Worm (Caenorhabditis elegans) whole organism, mixed stage, embryonic: ENCODE measurements around the gene C18B2.2.

ENCODE experiments used
- M03D4.4 ChIP-seq: sonication (generic microtip); optimal IDR thresholded peaks from 2 replicates; lab custom pipeline; 2017; ENCODE audit warnings: mild to moderate bottlenecking, missing genetic modification characterization, missing compliant biosample characterization
- ceh-39 ChIP-seq: fragments of 150-350 bp; optimal IDR thresholded peaks from 2 replicates; lab custom pipeline; 2014; ENCODE audit warnings: missing biosample characterization, missing genetic modification characterization
- ceh-43 ChIP-seq: fragments of 200-800 bp; sonication (Bioruptor generic); optimal IDR thresholded peaks from 2 replicates; lab custom pipeline; 2018; ENCODE audit warnings: mild to moderate bottlenecking, missing genetic modification characterization, moderate library complexity, missing compliant biosample characterization
- ceh-83 ChIP-seq: fragments of 200-800 bp; sonication (Bioruptor generic); optimal IDR thresholded peaks from 2 replicates; lab custom pipeline; 2018; ENCODE audit warnings: mild to moderate bottlenecking, missing genetic modification characterization, missing compliant biosample characterization
- ces-1 ChIP-seq: fragments of 150-350 bp; optimal IDR thresholded peaks from 2 replicates; lab custom pipeline; 2014; ENCODE audit warnings: missing biosample characterization, missing genetic modification reagents, missing genetic modification characterization
- cnd-1 ChIP-seq: fragments of 200-800 bp; sonication (Bioruptor generic); optimal IDR thresholded peaks from 2 replicates; lab custom pipeline; 2018; ENCODE audit warnings: mild to moderate bottlenecking, missing genetic modification characterization, missing compliant biosample characterization
- drap-1 ChIP-seq: fragments of 200-800 bp; sonication (Bioruptor generic); optimal IDR thresholded peaks from 3 replicates; lab custom pipeline; 2018; ENCODE audit warnings: mild to moderate bottlenecking, missing genetic modification characterization, missing compliant biosample characterization
- elt-3 ChIP-seq: fragments of 150-350 bp; optimal IDR thresholded peaks from 2 replicates; lab custom pipeline; 2014; ENCODE audit warnings: missing biosample characterization, missing genetic modification characterization
- ham-2 ChIP-seq: fragments of 200-800 bp; sonication (Bioruptor generic); optimal IDR thresholded peaks from 2 replicates; lab custom pipeline; 2018; ENCODE audit warnings: mild to moderate bottlenecking, missing genetic modification characterization, missing compliant biosample characterization
- hlh-1 ChIP-seq: fragments of 150-350 bp; optimal IDR thresholded peaks from 2 replicates; lab custom pipeline; 2014; ENCODE audit warnings: missing biosample characterization, missing genetic modification reagents, missing genetic modification characterization
- lin-13 ChIP-seq: fragments of 150-350 bp; optimal IDR thresholded peaks from 2 replicates; lab custom pipeline; 2014; ENCODE audit warnings: missing biosample characterization, missing genetic modification characterization
- lin-32 ChIP-seq: fragments of 200-800 bp; sonication (Bioruptor generic); optimal IDR thresholded peaks from 2 replicates; lab custom pipeline; 2018; ENCODE audit warnings: mild to moderate bottlenecking, missing genetic modification characterization, missing compliant biosample characterization
- lsy-2 ChIP-seq: fragments of 150-350 bp; optimal IDR thresholded peaks from 2 replicates; lab custom pipeline; 2014; ENCODE audit warnings: missing biosample characterization, missing genetic modification characterization
- mab-5 ChIP-seq: fragments of 150-350 bp; optimal IDR thresholded peaks from 2 replicates; lab custom pipeline; 2014; ENCODE audit warnings: missing biosample characterization, missing genetic modification characterization
- mep-1 ChIP-seq: fragments of 150-350 bp; optimal IDR thresholded peaks from 2 replicates; lab custom pipeline; 2017; ENCODE audit warnings: missing biosample characterization, missing genetic modification reagents, missing genetic modification characterization, inconsistent platforms
- mls-2 ChIP-seq: sonication (generic microtip); optimal IDR thresholded peaks from 2 replicates; lab custom pipeline; 2016; ENCODE audit warnings: mild to moderate bottlenecking, missing genetic modification characterization, moderate library complexity, missing compliant biosample characterization
- nhr-12 ChIP-seq: fragments of 150-350 bp; optimal IDR thresholded peaks from 2 replicates; lab custom pipeline; 2014; ENCODE audit warnings: missing biosample characterization, missing genetic modification characterization
- nhr-2 ChIP-seq: fragments of 150-350 bp; optimal IDR thresholded peaks from 2 replicates; lab custom pipeline; 2014; ENCODE audit warnings: missing biosample characterization, missing genetic modification characterization
- nhr-237 ChIP-seq: fragments of 150-350 bp; optimal IDR thresholded peaks from 2 replicates; lab custom pipeline; 2014; ENCODE audit warnings: missing biosample characterization, missing genetic modification characterization
- nhr-76 ChIP-seq: sonication (generic microtip); optimal IDR thresholded peaks from 2 replicates; lab custom pipeline; 2017; ENCODE audit warnings: missing biosample characterization, missing genetic modification characterization
- pha-4 ChIP-seq: fragments of 150-350 bp; optimal IDR thresholded peaks from 2 replicates; lab custom pipeline; 2018; ENCODE audit warnings: missing biosample characterization, missing genetic modification reagents, missing genetic modification characterization
- sem-2 ChIP-seq: fragments of 200-800 bp; sonication (Bioruptor generic); optimal IDR thresholded peaks from 2 replicates; lab custom pipeline; 2018; ENCODE audit warnings: mild to moderate bottlenecking, missing genetic modification characterization, missing compliant biosample characterization
- snpc-4 ChIP-seq: fragments of 150-350 bp; optimal IDR thresholded peaks from 2 replicates; lab custom pipeline; 2014; ENCODE audit warnings: missing biosample characterization, missing genetic modification characterization
- sptf-1 ChIP-seq: sonication (generic microtip); optimal IDR thresholded peaks from 2 replicates; lab custom pipeline; 2017; ENCODE audit warnings: mild to moderate bottlenecking, missing genetic modification characterization, moderate library complexity, missing compliant biosample characterization
- tbx-8 ChIP-seq: fragments of 200-800 bp; sonication (Bioruptor generic); optimal IDR thresholded peaks from 2 replicates; lab custom pipeline; 2018; ENCODE audit warnings: mild to moderate bottlenecking, missing genetic modification characterization, moderate library complexity, missing compliant biosample characterization
- unc-120 ChIP-seq: sonication (generic microtip); optimal IDR thresholded peaks from 2 replicates; lab custom pipeline; 2017; ENCODE audit warnings: missing genetic modification characterization, missing compliant biosample characterization; ENCODE audit not compliant: poor library complexity, severe bottlenecking
- unc-62 ChIP-seq: fragments of 150-350 bp; optimal IDR thresholded peaks from 2 replicates; lab custom pipeline; 2014; ENCODE audit warnings: missing biosample characterization, missing genetic modification reagents, missing genetic modification characterization
- zip-8 ChIP-seq: fragments of 150-350 bp; optimal IDR thresholded peaks from 2 replicates; lab custom pipeline; 2014; ENCODE audit warnings: missing biosample characterization, missing genetic modification characterization
- ztf-11 ChIP-seq: fragments of 150-350 bp; optimal IDR thresholded peaks from 2 replicates; lab custom pipeline; 2014; ENCODE audit warnings: missing biosample characterization, missing genetic modification characterization

Gene C18B2.2

ce11 chrX:3599860-3600259, 23.4 kb upstream of the C18B2.2 start:
- TF ChIP-seq lin-32 (GFP tag; lab: Kevin White, UChicago) (no peak), sem-2 (GFP tag; lab: Kevin White, UChicago) (no peak), nhr-237 (tag; lab: Kevin White, UChicago) (no peak), ztf-11 (tag; lab: Kevin White, UChicago) (no peak), unc-120 (tag; lab: Kevin White, UChicago) (peak; percentile 8), cnd-1 (tag; lab: Kevin White, UChicago) (no peak), hlh-1 (tag; lab: Kevin White, UChicago) (peak; percentile 80), nhr-76 (tag; lab: Kevin White, UChicago) (no peak), mep-1 (no peak), unc-62 (peak; percentile 1)

ce11 chrX:3600390-3600789, 22.9 kb upstream of the C18B2.2 start, which contains the start of gene cgr-1:
Gene cgr-1, minus strand, starts transcription at chrX:3600457.
- TF ChIP-seq mep-1 (no peak), nhr-2 (tag; lab: Kevin White, UChicago) (no peak), lin-13 (tag; lab: Kevin White, UChicago) (no peak), nhr-237 (tag; lab: Kevin White, UChicago) (no peak), mab-5 (no peak), snpc-4 (tag; lab: Kevin White, UChicago) (no peak), nhr-76 (tag; lab: Kevin White, UChicago) (no peak), hlh-1 (tag; lab: Kevin White, UChicago) (no peak), ceh-39 (tag; lab: Kevin White, UChicago) (no peak), nhr-12 (tag; lab: Kevin White, UChicago) (no peak), lsy-2 (tag; lab: Kevin White, UChicago) (no peak), tbx-8 (GFP tag; lab: Kevin White, UChicago) (no peak), mls-2 (tag; lab: Kevin White, UChicago) (no peak), cnd-1 (tag; lab: Kevin White, UChicago) (no peak), pha-4 (tag; lab: Kevin White, UChicago) (no peak), drap-1 (GFP tag; lab: Kevin White, UChicago) (no peak), lin-32 (GFP tag; lab: Kevin White, UChicago) (no peak)
- TF ChIP-seq, all 35 proteins: peak for 0

ce11 chrX:3601531-3601930, 21.7 kb upstream of the C18B2.2 start, which contains the start of gene C18B2.3:
Gene C18B2.3, plus strand, starts transcription at chrX:3601831.
- TF ChIP-seq drap-1 (GFP tag; lab: Kevin White, UChicago), result no peak
- TF ChIP-seq mls-2 (tag; lab: Kevin White, UChicago), result no peak
- no peak for TF ChIP-seq nhr-12 (tag; lab: Kevin White, UChicago)
- peak; percentile 18 for TF ChIP-seq hlh-1 (tag; lab: Kevin White, UChicago)

- TF ChIP-seq M03D4.4 (tag; lab: Kevin White, UChicago) (no peak), sem-2 (GFP tag; lab: Kevin White, UChicago) (no peak), lsy-2 (tag; lab: Kevin White, UChicago) (no peak), tbx-8 (GFP tag; lab: Kevin White, UChicago) (no peak)
Observed at ce11 chrX:3602622-3603021, 20.6 kb upstream of the C18B2.2 start.

- TF ChIP-seq mep-1 (peak; percentile 57), unc-120 (tag; lab: Kevin White, UChicago) (peak; percentile 79), unc-62 (peak; percentile 83), ceh-39 (tag; lab: Kevin White, UChicago) (peak; percentile 4), pha-4 (tag; lab: Kevin White, UChicago) (peak; percentile 28), nhr-237 (tag; lab: Kevin White, UChicago) (peak; percentile 17), snpc-4 (tag; lab: Kevin White, UChicago) (no peak), mls-2 (tag; lab: Kevin White, UChicago) (peak; percentile 72), ces-1 (GFP tag; lab: Kevin White, UChicago) (peak; percentile 58), sptf-1 (tag; lab: Kevin White, UChicago) (no peak), nhr-12 (tag; lab: Kevin White, UChicago) (no peak), drap-1 (GFP tag; lab: Kevin White, UChicago) (peak; percentile 27), ceh-43 (GFP tag; lab: Kevin White, UChicago) (peak; percentile 46)
Observed at ce11 chrX:3605727-3606126, 17.5 kb upstream of the C18B2.2 start, which contains the start of gene C18B2.4. Gene C18B2.4, minus strand, starts transcription at chrX:3605741.

- TF ChIP-seq ham-2 (GFP tag; lab: Kevin White, UChicago) (no peak), zip-8 (tag; lab: Kevin White, UChicago) (no peak), M03D4.4 (tag; lab: Kevin White, UChicago) (no peak), ceh-83 (GFP tag; lab: Kevin White, UChicago) (no peak), tbx-8 (GFP tag; lab: Kevin White, UChicago) (no peak), unc-120 (tag; lab: Kevin White, UChicago) (no peak), mep-1 (no peak), elt-3 (no peak), lsy-2 (tag; lab: Kevin White, UChicago) (no peak), cnd-1 (tag; lab: Kevin White, UChicago) (no peak)
- TF ChIP-seq, all 35 proteins: peak for 0
Observed at ce11 chrX:3610442-3610841, 12.8 kb upstream of the C18B2.2 start.
